Worm (Caenorhabditis elegans): ENCODE data around the gene T19D2.13.

Gene T19D2.13

DNA sequence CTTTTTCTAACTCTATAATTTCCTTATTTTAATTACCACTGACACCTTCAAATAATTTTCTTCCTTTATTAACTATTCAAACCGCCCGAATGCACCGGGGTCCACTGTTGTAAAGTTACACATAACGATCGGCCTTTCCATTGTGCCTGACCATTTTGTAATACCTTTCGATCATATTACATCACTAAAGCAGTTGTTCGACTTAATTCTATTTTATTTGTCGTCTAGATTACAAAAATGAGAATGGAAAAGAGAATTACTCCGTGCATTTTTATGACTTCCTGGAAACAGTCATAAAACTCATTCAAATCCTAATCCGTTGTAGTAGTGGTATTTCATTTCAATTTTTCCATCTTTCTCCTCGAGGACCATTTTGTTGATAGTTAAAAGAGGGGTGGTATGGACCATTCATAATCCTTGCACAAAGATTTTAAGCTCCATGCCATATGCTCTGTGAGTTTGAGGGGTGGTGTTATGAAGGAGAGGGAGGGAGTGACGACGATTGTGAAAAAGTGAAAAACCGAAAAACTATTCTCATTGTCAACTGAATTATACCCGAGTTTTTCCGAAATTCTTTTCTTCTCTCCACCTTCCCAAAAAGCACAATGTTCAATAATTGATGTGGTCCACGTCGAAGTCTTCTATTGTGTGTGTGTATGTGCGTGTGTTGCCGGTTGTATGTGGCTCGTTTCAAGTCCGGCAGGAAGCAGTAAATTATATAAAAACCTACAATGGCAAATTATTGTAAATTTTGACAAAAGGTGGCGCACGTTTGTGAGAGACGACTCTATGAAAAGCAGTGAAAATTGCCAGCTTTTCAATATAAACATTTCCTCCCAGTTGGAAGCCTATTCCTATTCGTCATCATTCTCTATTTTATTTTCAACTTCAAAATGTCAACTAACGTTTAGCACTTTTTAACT, 43.7 kb downstream of the T19D2.13 start:
- no peak for TF ChIP-seq F52B5.7 (tag; optimal IDR thresholded peaks at IDR 0.05)
- no peak for TF ChIP-seq mel-28 (tag; optimal IDR thresholded peaks at IDR 0.05; ENCODE audit: borderline replicate concordance)
- no peak for TF ChIP-seq gei-17 (GFP tag; optimal IDR thresholded peaks at IDR 0.05)
- no peak for TF ChIP-seq die-1 (tag; optimal IDR thresholded peaks at IDR 0.05)
- no peak for TF ChIP-seq tbp1 (GFP tag; optimal IDR thresholded peaks at IDR 0.05)
- no peak for TF ChIP-seq F23B12.7 (tag; optimal IDR thresholded peaks at IDR 0.05; ENCODE audit: insufficient read depth)
- TF ChIP-seq snpc-1.3 (tag; optimal IDR thresholded peaks at IDR 0.05; ENCODE audit: insufficient read depth) = no peak
- no peak for TF ChIP-seq lin-54 (GFP tag; optimal IDR thresholded peaks at IDR 0.05)
- TF ChIP-seq F57A8.1 (GFP tag; optimal IDR thresholded peaks at IDR 0.05) = no peak
- TF ChIP-seq rpc-1 (optimal IDR thresholded peaks at IDR 0.05) = no peak
- no peak for TF ChIP-seq rpc-1 (tag; optimal IDR thresholded peaks at IDR 0.05)
- no peak for TF ChIP-seq ztf-28 (GFP tag; IDR thresholded peaks at IDR 0.05)

DNA sequence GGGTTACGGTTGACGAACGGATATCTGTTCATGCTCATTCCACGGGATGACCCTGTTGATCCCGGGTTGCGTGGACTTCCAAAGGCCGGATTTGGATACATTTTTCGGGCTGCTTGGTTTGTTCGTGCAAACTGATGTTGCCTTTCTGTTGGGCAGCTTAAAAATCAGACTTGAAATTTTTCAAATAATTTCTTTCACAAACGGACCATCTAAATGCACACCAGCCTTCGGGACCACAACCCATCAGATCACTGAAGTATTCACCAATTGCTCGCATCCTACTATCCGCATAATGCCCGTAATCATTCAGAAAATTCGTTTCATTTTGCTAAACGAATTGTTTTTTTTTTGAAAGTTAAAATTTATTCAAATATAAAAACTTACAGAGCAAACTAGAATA, 46.6 kb downstream of the T19D2.13 start, which contains the start of gene F47F2.3:
Gene F47F2.3, minus strand, starts transcription at position 101 of the 400 bp plus-strand sequence.
- no peak for TF ChIP-seq hlh-26 (GFP tag; conservative IDR thresholded peaks at IDR 0.05)
- no peak for TF ChIP-seq repo-1 (tag; optimal IDR thresholded peaks at IDR 0.05)
- no peak for TF ChIP-seq ets-4 (GFP tag; optimal IDR thresholded peaks at IDR 0.05)
- TF ChIP-seq ceh-91 (GFP tag; IDR thresholded peaks at IDR 0.05) = no peak
- no peak for TF ChIP-seq hmg-1.2 (GFP tag; IDR thresholded peaks at IDR 0.05)
- TF ChIP-seq xnd-1 (tag; optimal IDR thresholded peaks at IDR 0.05) = no peak

Data from whole organism, young adult.